Fruit fly (Drosophila melanogaster) whole organism, wandering third instar larva: Measurements from ENCODE around the gene CG43085.

Experiments used
- Abd-B ChIP-seq: fragments of >200 bp; optimal IDR thresholded peaks from 2 replicates; lab custom pipeline; 2017; ENCODE audit warnings: missing biosample characterization, missing genetic modification characterization
- CG32264 ChIP-seq: fragments of 200-800 bp; sonication (Bioruptor generic); optimal IDR thresholded peaks from 2 replicates; lab custom pipeline; 2016; ENCODE audit warnings: missing biosample characterization, missing genetic modification characterization
- CrebA ChIP-seq: fragments of 200-800 bp; sonication (Bioruptor generic); optimal IDR thresholded peaks from 2 replicates; lab custom pipeline; 2016; ENCODE audit warnings: missing biosample characterization, mild to moderate bottlenecking, missing genetic modification characterization, borderline replicate concordance
- Dfd ChIP-seq: fragments of >200 bp; optimal IDR thresholded peaks from 2 replicates; lab custom pipeline; 2017; ENCODE audit warnings: missing biosample characterization, missing genetic modification characterization
- Dif ChIP-seq: fragments of 200-275, 200-300 bp; sonication (Bioruptor generic); optimal IDR thresholded peaks from 2 replicates; lab custom pipeline; 2018; ENCODE audit warnings: missing biosample characterization, missing genetic modification characterization; ENCODE audit not compliant: partially characterized antibody
- GATAd ChIP-seq: sonication (Bioruptor generic); optimal IDR thresholded peaks from 2 replicates; lab custom pipeline; 2016; ENCODE audit warnings: missing biosample characterization, missing genetic modification characterization
- HLH106 ChIP-seq: fragments of 200-800 bp; optimal IDR thresholded peaks from 3 replicates; lab custom pipeline; 2019; ENCODE audit warnings: missing biosample characterization, mild to moderate bottlenecking, missing genetic modification characterization, moderate library complexity
- Hnf4 ChIP-seq: fragments of 200-800 bp; sonication (Bioruptor generic); optimal IDR thresholded peaks from 2 replicates; lab custom pipeline; 2016; ENCODE audit warnings: missing biosample characterization, mild to moderate bottlenecking, missing genetic modification characterization
- Hr78 ChIP-seq: fragments of >200 bp; optimal IDR thresholded peaks from 2 replicates; lab custom pipeline; 2017; ENCODE audit warnings: missing biosample characterization, missing genetic modification characterization
- Hr83 ChIP-seq: fragments of 200-300 bp; sonication (Bioruptor generic); optimal IDR thresholded peaks from 2 replicates; lab custom pipeline; 2016; ENCODE audit warnings: missing biosample characterization, mild to moderate bottlenecking, missing genetic modification characterization, moderate library complexity; ENCODE audit not compliant: poor library complexity, severe bottlenecking
- Jra ChIP-seq: sonication (Bioruptor generic); optimal IDR thresholded peaks from 2 replicates; lab custom pipeline; 2016; ENCODE audit warnings: missing biosample characterization, missing genetic modification characterization
- Mio ChIP-seq: sonication (Bioruptor generic); optimal IDR thresholded peaks from 2 replicates; lab custom pipeline; 2016; ENCODE audit warnings: missing biosample characterization, missing genetic modification characterization
- Myc ChIP-seq: fragments of >200 bp; optimal IDR thresholded peaks from 2 replicates; lab custom pipeline; 2017
- N ChIP-seq: fragments of >200 bp; optimal IDR thresholded peaks from 2 replicates; lab custom pipeline; 2018; ENCODE audit warnings: missing biosample characterization, missing external identifiers, missing genetic modification characterization
- OdsH ChIP-seq: fragments of 200-800 bp; sonication (Bioruptor generic); optimal IDR thresholded peaks from 2 replicates; lab custom pipeline; 2016; ENCODE audit warnings: missing biosample characterization, mild to moderate bottlenecking, missing genetic modification characterization
- Rel ChIP-seq, 2 experiments: fragments of 200-800 bp; sonication (Bioruptor generic) in 1 of 2; optimal IDR thresholded peaks; 2 replicates in 1 of 2; 3 replicates in 1 of 2; lab custom pipeline; 2016 to 2019; ENCODE audit warnings: mild to moderate bottlenecking in 2 of 2, missing biosample characterization in 2 of 2, missing genetic modification characterization in 2 of 2, moderate library complexity in 1 of 2
- Sp1 ChIP-seq: fragments of 200-800 bp; sonication (Bioruptor generic); optimal IDR thresholded peaks from 3 replicates; lab custom pipeline; 2019; ENCODE audit warnings: missing biosample characterization, mild to moderate bottlenecking, missing genetic modification characterization, moderate library complexity
- Vsx2 ChIP-seq: fragments of 200-300, 225-300 bp; sonication (Bioruptor generic); optimal IDR thresholded peaks from 2 replicates; lab custom pipeline; 2018; ENCODE audit warnings: missing biosample characterization, missing genetic modification characterization; ENCODE audit not compliant: partially characterized antibody
- br ChIP-seq: fragments of 200-800 bp; sonication (Bioruptor generic); optimal IDR thresholded peaks from 2 replicates; lab custom pipeline; 2016; ENCODE audit warnings: missing biosample characterization, missing genetic modification characterization
- brk ChIP-seq: fragments of 200-800 bp; sonication (Bioruptor generic); optimal IDR thresholded peaks from 2 replicates; lab custom pipeline; 2016; ENCODE audit warnings: missing biosample characterization, mild to moderate bottlenecking, missing genetic modification characterization
- dl ChIP-seq, 2 experiments: fragments of 175-275, 200-275 bp in 1 of 2; fragments of 200-275 bp in 1 of 2; sonication (Bioruptor generic); optimal IDR thresholded peaks; lab custom pipeline; 2018; ENCODE audit warnings: mild to moderate bottlenecking in 2 of 2, missing biosample characterization in 2 of 2, missing genetic modification characterization in 2 of 2, moderate library complexity in 2 of 2; ENCODE audit not compliant: partially characterized antibody in 2 of 2, insufficient read depth in 1 of 2
- dmrt93B ChIP-seq: fragments of 200-800 bp; sonication (Bioruptor generic); optimal IDR thresholded peaks from 2 replicates; lab custom pipeline; 2018; ENCODE audit warnings: missing biosample characterization, mild to moderate bottlenecking, missing genetic modification characterization
- ey ChIP-seq: fragments of 200-800 bp; sonication (Bioruptor generic); optimal IDR thresholded peaks from 2 replicates; lab custom pipeline; 2016; ENCODE audit warnings: missing biosample characterization, missing genetic modification characterization
- foxo ChIP-seq, 2 experiments: fragments of 200-800 bp; sonication (Bioruptor generic); optimal IDR thresholded peaks; 2 replicates in 1 of 2; 3 replicates in 1 of 2; lab custom pipeline; 2016 to 2017; ENCODE audit warnings: missing biosample characterization in 2 of 2, missing genetic modification characterization in 2 of 2
- fru ChIP-seq: fragments of 200-800 bp; sonication (Bioruptor generic); optimal IDR thresholded peaks from 3 replicates; lab custom pipeline; 2016; ENCODE audit warnings: missing biosample characterization, mild to moderate bottlenecking, missing genetic modification characterization
- h ChIP-seq: fragments of 200-800 bp; sonication (Bioruptor generic); optimal IDR thresholded peaks from 3 replicates; lab custom pipeline; 2016; ENCODE audit warnings: missing biosample characterization, mild to moderate bottlenecking, missing genetic modification characterization
- jim ChIP-seq: fragments of 175-275, 200-325 bp; sonication (Bioruptor generic); optimal IDR thresholded peaks from 2 replicates; lab custom pipeline; 2016; ENCODE audit warnings: missing biosample characterization, mild to moderate bottlenecking, missing genetic modification characterization
- lola ChIP-seq: fragments of >200 bp; optimal IDR thresholded peaks from 2 replicates; lab custom pipeline; 2017; ENCODE audit warnings: missing biosample characterization, missing genetic modification characterization
- pan ChIP-seq: fragments of >200 bp; optimal IDR thresholded peaks from 2 replicates; lab custom pipeline; 2017
- rgr ChIP-seq: fragments of 200-800 bp; sonication (Bioruptor generic); optimal IDR thresholded peaks from 3 replicates; lab custom pipeline; 2016; ENCODE audit warnings: missing biosample characterization, mild to moderate bottlenecking, missing genetic modification characterization
- sage ChIP-seq: fragments of 200-800 bp; sonication (Bioruptor generic); optimal IDR thresholded peaks from 2 replicates; lab custom pipeline; 2016; ENCODE audit warnings: missing biosample characterization, mild to moderate bottlenecking, missing genetic modification characterization
- sv ChIP-seq: fragments of 200-800 bp; sonication (Bioruptor generic); optimal IDR thresholded peaks from 3 replicates; lab custom pipeline; 2016; ENCODE audit warnings: missing biosample characterization, missing genetic modification characterization
- tai ChIP-seq: sonication (Bioruptor generic); optimal IDR thresholded peaks from 2 replicates; lab custom pipeline; 2016; ENCODE audit warnings: missing biosample characterization, missing genetic modification characterization
- usp ChIP-seq: fragments of >200 bp; optimal IDR thresholded peaks from 2 replicates; lab custom pipeline; 2017; ENCODE audit warnings: missing biosample characterization, missing genetic modification characterization
- woc ChIP-seq: sonication (Bioruptor generic); optimal IDR thresholded peaks from 2 replicates; lab custom pipeline; 2016; ENCODE audit warnings: missing biosample characterization, mild to moderate bottlenecking, missing genetic modification characterization

The CG43085 gene

dm6 chr3L:17657728-17658379 lies 11.3 kb upstream of the CG43085 start:
- TF ChIP-seq Hr83 (no peak), Dfd (GFP tag; lab: Kevin White, UChicago) (no peak), Hr78 (GFP tag; lab: Kevin White, UChicago) (no peak), OdsH (GFP tag; lab: Kevin White, UChicago) (peak; percentile 22), sv (GFP tag; lab: Kevin White, UChicago) (no peak), Myc (lab: Kevin White, UChicago) (no peak), CG32264 (GFP tag; lab: Kevin White, UChicago) (no peak), Vsx2 (GFP tag; lab: Kevin White, UChicago) (no peak), jim (no peak), Jra (GFP tag; lab: Kevin White, UChicago) (peak; percentile 11), GATAd (GFP tag; lab: Kevin White, UChicago) (no peak), brk (peak; percentile 1), ey (GFP tag; lab: Kevin White, UChicago) (peak; percentile 51), h (GFP tag; lab: Kevin White, UChicago) (peak; percentile 39), HLH106 (tag; lab: Kevin White, UChicago) (peak; percentile 52), foxo (GFP tag; optimal IDR thresholded peaks at IDR 0.05; lab: Kevin White, UChicago) (peak in 1 of 2 experiments; percentile 34), dmrt93B (GFP tag; lab: Kevin White, UChicago) (no peak), N (no peak), Hnf4 (no peak), lola (no peak), Dif (GFP tag; lab: Kevin White, UChicago) (no peak), Mio (GFP tag; lab: Kevin White, UChicago) (no peak), woc (GFP tag; lab: Kevin White, UChicago) (peak; percentile 24), tai (GFP tag; lab: Kevin White, UChicago) (no peak), sage (GFP tag; lab: Kevin White, UChicago) (no peak), pan (lab: Kevin White, UChicago) (no peak), CrebA (GFP tag; lab: Kevin White, UChicago) (no peak), rgr (GFP tag; lab: Kevin White, UChicago) (peak; percentile 42), fru (peak; percentile 45), br (GFP tag; lab: Kevin White, UChicago) (peak; percentile 34), dl (GFP tag; optimal IDR thresholded peaks at IDR 0.05; lab: Kevin White, UChicago; ENCODE audit: insufficient read depth in 1 of 2, partially characterized antibody in 2 of 2) (no peak), Rel (GFP tag; optimal IDR thresholded peaks at IDR 0.05; lab: Kevin White, UChicago) (no peak), Rel (tag; optimal IDR thresholded peaks at IDR 0.05; lab: Kevin White, UChicago) (peak; percentile 31), Sp1 (GFP tag; lab: Kevin White, UChicago) (peak; percentile 51), usp (no peak), Abd-B (GFP tag; lab: Kevin White, UChicago) (no peak)

dm6 chr3L:17656716-17657395 lies 10.3 kb upstream of the CG43085 start:
- TF ChIP-seq dl (GFP tag; optimal IDR thresholded peaks at IDR 0.05; lab: Kevin White, UChicago; ENCODE audit: insufficient read depth in 1 of 2, partially characterized antibody in 2 of 2) (no peak), Abd-B (GFP tag; lab: Kevin White, UChicago) (no peak), dmrt93B (GFP tag; lab: Kevin White, UChicago) (no peak), Hr83 (no peak), GATAd (GFP tag; lab: Kevin White, UChicago) (no peak), pan (lab: Kevin White, UChicago) (no peak), Hr78 (GFP tag; lab: Kevin White, UChicago) (no peak), Myc (lab: Kevin White, UChicago) (no peak), h (GFP tag; lab: Kevin White, UChicago) (no peak)
